Worm (Caenorhabditis elegans) whole organism, L4 larva: ENCODE results near the gene D1054.3.

Source experiments
- F37D6.2 ChIP-seq: sonication (generic microtip); optimal IDR thresholded peaks from 2 replicates; lab custom pipeline; 2016; ENCODE audit warnings: mild to moderate bottlenecking, missing genetic modification characterization, missing compliant biosample characterization
- Y5F2A.4 ChIP-seq: fragments of 200-800 bp; sonication (Bioruptor generic); optimal IDR thresholded peaks from 2 replicates; lab custom pipeline; 2018; ENCODE audit warnings: mild to moderate bottlenecking, missing genetic modification characterization, missing compliant biosample characterization
- ZK546.5 ChIP-seq, 2 experiments: sonication (generic microtip); optimal IDR thresholded peaks; 2 replicates each; lab custom pipeline; 2017; ENCODE audit warnings: missing biosample characterization in 2 of 2, missing genetic modification characterization in 2 of 2
- ama-1 ChIP-seq: fragments of 150-350 bp; optimal IDR thresholded peaks from 2 replicates; lab custom pipeline; 2014; ENCODE audit warnings: inconsistent platforms, mixed read lengths
- daf-8 ChIP-seq: fragments of 200-800 bp; sonication (Bioruptor generic); IDR thresholded peaks from 2 replicates; pipeline ENCODE4 v1.3.6; 2022; ENCODE audit warnings: missing genetic modification characterization, missing compliant biosample characterization
- lsy-2 ChIP-seq, 2 experiments: fragments of 150-350 bp in 1 of 2; sonication (generic microtip) in 1 of 2; optimal IDR thresholded peaks; 2 replicates each; lab custom pipeline; 2014 to 2017; ENCODE audit warnings: missing biosample characterization in 2 of 2, missing genetic modification characterization in 2 of 2
- nhr-77 ChIP-seq: fragments of 150-350 bp; optimal IDR thresholded peaks from 2 replicates; lab custom pipeline; 2014; ENCODE audit warnings: missing biosample characterization, missing genetic modification characterization
- snpc-4 ChIP-seq: fragments of 150-350 bp; optimal IDR thresholded peaks from 2 replicates; lab custom pipeline; 2014; ENCODE audit warnings: missing biosample characterization, missing genetic modification characterization
- zfp-3 ChIP-seq: fragments of 200-800 bp; sonication (Bioruptor generic); conservative IDR thresholded peaks from 2 replicates; pipeline ENCODE4 v1.3.6; 2022; ENCODE audit warnings: missing genetic modification reagents, missing genetic modification characterization, missing compliant biosample characterization
- ztf-11 ChIP-seq: fragments of 150-350 bp; optimal IDR thresholded peaks from 2 replicates; lab custom pipeline; 2014; ENCODE audit warnings: missing biosample characterization, missing genetic modification characterization

ce11 chrV:10814333-10814732 is 43.1 kb downstream of the D1054.3 start:
- TF ChIP-seq nhr-77 (tag; lab: Kevin White, UChicago) (no peak), ZK546.5 (tag; optimal IDR thresholded peaks at IDR 0.05; lab: Kevin White, UChicago) (no peak), zfp-3 (GFP tag; lab: Robert Waterston, UW) (no peak), Y5F2A.4 (no peak), F37D6.2 (tag; lab: Kevin White, UChicago) (no peak), daf-8 (GFP tag; lab: Robert Waterston, UW) (no peak), ama-1 (lab: Kevin White, UChicago) (no peak), snpc-4 (tag; lab: Kevin White, UChicago) (no peak), ztf-11 (no peak), lsy-2 (tag; optimal IDR thresholded peaks at IDR 0.05; lab: Kevin White, UChicago) (no peak)
